Worm (Caenorhabditis elegans) whole organism, late embryonic: ENCODE measurements around the gene kin-34.

Experiments
- ama-1 ChIP-seq: fragments of 150-350 bp; optimal IDR thresholded peaks from 2 replicates; lab custom pipeline; 2014
- elt-2 ChIP-seq: sonication (generic microtip); optimal IDR thresholded peaks from 2 replicates; lab custom pipeline; 2016; ENCODE audit warnings: missing genetic modification reagents, missing genetic modification characterization, missing compliant biosample characterization
- unc-86 ChIP-seq: sonication (generic microtip); optimal IDR thresholded peaks from 2 replicates; lab custom pipeline; 2016; ENCODE audit warnings: missing genetic modification characterization, missing compliant biosample characterization

DNA sequence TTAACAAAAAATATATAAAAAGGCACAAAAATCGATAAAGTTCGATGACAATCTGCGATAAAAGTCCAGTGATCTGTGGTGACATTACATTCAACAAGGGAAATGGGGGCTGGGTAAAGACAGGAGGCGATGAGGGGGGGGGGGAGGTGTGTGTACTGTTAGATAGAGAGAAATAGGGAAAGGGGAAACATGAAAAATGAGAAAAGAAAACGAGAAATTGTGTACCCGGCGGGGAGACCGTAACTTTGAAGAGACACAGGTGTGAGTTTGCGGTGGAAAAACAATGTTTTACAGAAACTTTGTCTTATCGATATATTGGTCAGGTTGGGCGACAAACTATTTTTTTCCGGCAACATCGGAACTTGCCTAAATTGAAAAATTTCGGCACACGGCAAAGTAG is 14.3 kb upstream of the kin-34 start:
- TF ChIP-seq elt-2 (tag; lab: Kevin White, UChicago) = no peak
- TF ChIP-seq unc-86 (tag; lab: Kevin White, UChicago) = no peak
- no peak for TF ChIP-seq ama-1 (lab: Kevin White, UChicago)
